Fruit fly (Drosophila melanogaster) whole organism, embryonic: ENCODE measurements around the gene CG45049.
A peak's percentile ranks its signal among the peaks of the same experiment; 100 is the strongest.

Experiments
- Aef1 ChIP-seq: fragments of 200-800 bp; sonication (Bioruptor generic); IDR thresholded peaks from 3 replicates; pipeline ENCODE4 v1.3.6; 2022; ENCODE audit warnings: missing biosample characterization, missing genetic modification characterization
- Atf-2 ChIP-seq: fragments of 200-800 bp; sonication (Bioruptor generic); optimal IDR thresholded peaks from 2 replicates; lab custom pipeline; 2016; ENCODE audit warnings: missing biosample characterization, missing genetic modification characterization
- Awh ChIP-seq: fragments of 200-800 bp; sonication (Bioruptor generic); IDR thresholded peaks from 2 replicates; pipeline ENCODE4, ENCODE4 v1.3.6; 2022; ENCODE audit warnings: missing biosample characterization, missing genetic modification characterization
- B-H1 ChIP-seq: fragments of 200-800 bp; sonication (Bioruptor generic); IDR thresholded peaks from 3 replicates; pipeline ENCODE4 v1.3.6; 2022; ENCODE audit warnings: missing biosample characterization, missing genetic modification characterization
- Bdp1 ChIP-seq: fragments of 200-800 bp; sonication (Bioruptor generic); optimal IDR thresholded peaks from 3 replicates; lab custom pipeline; 2016; ENCODE audit warnings: missing biosample characterization, missing genetic modification characterization
- Blimp-1 ChIP-seq: fragments of 200-800 bp; sonication (Bioruptor generic); optimal IDR thresholded peaks from 3 replicates; lab custom pipeline; 2018; ENCODE audit warnings: missing biosample characterization, missing genetic modification characterization, mild to moderate bottlenecking, moderate library complexity, missing genetic modification reagents
- CG11093 ChIP-seq: fragments of 200-800 bp; sonication (Bioruptor generic); IDR thresholded peaks from 3 replicates; pipeline ENCODE4 v1.3.6; 2022; ENCODE audit warnings: missing biosample characterization, missing genetic modification characterization
- CG11723 ChIP-seq: fragments of 200-800 bp; sonication (Bioruptor generic); optimal IDR thresholded peaks from 2 replicates; lab custom pipeline; 2017; ENCODE audit warnings: missing biosample characterization, mild to moderate bottlenecking, missing genetic modification characterization
- CG1233 ChIP-seq: fragments of 200-800 bp; sonication (Bioruptor generic); optimal IDR thresholded peaks from 4 replicates; lab custom pipeline; 2018; ENCODE audit warnings: missing biosample characterization, mild to moderate bottlenecking, missing genetic modification characterization
- CG15269 ChIP-seq: fragments of 200-800 bp; sonication (Bioruptor generic); optimal IDR thresholded peaks from 2 replicates; lab custom pipeline; 2018; ENCODE audit warnings: missing biosample characterization, mild to moderate bottlenecking, missing genetic modification characterization, moderate library complexity
- CG15479 ChIP-seq: fragments of 200-800 bp; sonication (Bioruptor generic); optimal IDR thresholded peaks from 3 replicates; lab custom pipeline; 2019; ENCODE audit warnings: missing biosample characterization, mild to moderate bottlenecking, missing genetic modification characterization, moderate library complexity
- CG17361 ChIP-seq: fragments of 200-800 bp; sonication (Bioruptor generic); IDR thresholded peaks from 3 replicates; pipeline ENCODE4 v1.3.6; 2022; ENCODE audit warnings: missing biosample characterization, missing genetic modification characterization
- CG18262 ChIP-seq: fragments of 200-800 bp; optimal IDR thresholded peaks from 3 replicates; lab custom pipeline; 2019; ENCODE audit warnings: missing biosample characterization, mild to moderate bottlenecking, missing genetic modification characterization, moderate library complexity
- CG30020 ChIP-seq: fragments of 200-800 bp; optimal IDR thresholded peaks from 2 replicates; lab custom pipeline; 2019; ENCODE audit warnings: missing biosample characterization, mild to moderate bottlenecking, missing genetic modification characterization, moderate library complexity
- CG34422 ChIP-seq: fragments of 200-800 bp; sonication (Bioruptor generic); IDR thresholded peaks from 3 replicates; pipeline ENCODE4 v1.3.6; 2022; ENCODE audit warnings: missing biosample characterization, missing genetic modification characterization
- CG3847 ChIP-seq: fragments of 200-800 bp; sonication (Bioruptor generic); IDR thresholded peaks from 2 replicates; pipeline ENCODE4 v1.3.6; 2022; ENCODE audit warnings: missing biosample characterization, missing genetic modification characterization
- CG5953 ChIP-seq: fragments of 200-800 bp; sonication (Bioruptor generic); IDR thresholded peaks from 2 replicates; pipeline ENCODE4 v1.3.6; 2022; ENCODE audit warnings: missing biosample characterization, missing genetic modification characterization
- CG6689 ChIP-seq: fragments of 200-800 bp; sonication (Bioruptor generic); IDR thresholded peaks from 2 replicates; pipeline ENCODE4 v1.3.6; 2022; ENCODE audit warnings: missing biosample characterization, missing genetic modification characterization
- CG6791 ChIP-seq: fragments of 200-800 bp; sonication (Bioruptor generic); IDR thresholded peaks from 3 replicates; pipeline ENCODE4 v1.3.6; 2022; ENCODE audit warnings: missing biosample characterization, missing genetic modification characterization; ENCODE audit not compliant: partially characterized antibody
- CG7839 ChIP-seq: fragments of 200-800 bp; sonication (Bioruptor generic); optimal IDR thresholded peaks from 3 replicates; lab custom pipeline; 2018; ENCODE audit warnings: missing biosample characterization, mild to moderate bottlenecking, missing genetic modification characterization, moderate library complexity
- CG9817 ChIP-seq: fragments of 200-800 bp; sonication (Bioruptor generic); optimal IDR thresholded peaks from 2 replicates; lab custom pipeline; 2018; ENCODE audit warnings: missing biosample characterization, mild to moderate bottlenecking, missing genetic modification characterization, moderate library complexity
- CG9932 ChIP-seq: fragments of 200-800 bp; sonication (Bioruptor generic); IDR thresholded peaks from 2 replicates; pipeline ENCODE4 v1.3.6; 2022; ENCODE audit warnings: missing biosample characterization, missing genetic modification characterization
- Chrac-16 ChIP-seq: fragments of 200-800 bp; sonication (Bioruptor generic); optimal IDR thresholded peaks from 3 replicates; lab custom pipeline; 2016; ENCODE audit warnings: missing biosample characterization, missing genetic modification characterization
- D19B ChIP-seq: fragments of 200-800 bp; sonication (Bioruptor generic); optimal IDR thresholded peaks from 2 replicates; lab custom pipeline; 2017; ENCODE audit warnings: missing biosample characterization, mild to moderate bottlenecking, missing genetic modification characterization
- Elba2 ChIP-seq: fragments of 200-800 bp; sonication (Bioruptor generic); optimal IDR thresholded peaks from 3 replicates; lab custom pipeline; 2016; ENCODE audit warnings: missing biosample characterization, missing genetic modification characterization
- Fer3 ChIP-seq: fragments of 200-800 bp; sonication (Bioruptor generic); optimal IDR thresholded peaks from 2 replicates; lab custom pipeline; 2018; ENCODE audit warnings: missing biosample characterization, mild to moderate bottlenecking, missing genetic modification characterization, moderate library complexity
- GATAe ChIP-seq: fragments of 200-800 bp; sonication (Bioruptor generic); conservative IDR thresholded peaks from 2 replicates; pipeline ENCODE4 v1.3.6; 2022; ENCODE audit warnings: missing biosample characterization, missing genetic modification characterization
- Hand ChIP-seq: fragments of 200-800 bp; sonication (Bioruptor generic); optimal IDR thresholded peaks from 2 replicates; lab custom pipeline; 2017; ENCODE audit warnings: mild to moderate bottlenecking, missing biosample characterization, missing genetic modification reagents, missing genetic modification characterization
- Lhr ChIP-seq: fragments of 200-800 bp; sonication (Bioruptor generic); optimal IDR thresholded peaks from 3 replicates; lab custom pipeline; 2017; ENCODE audit warnings: mild to moderate bottlenecking, missing biosample characterization, missing genetic modification reagents, missing genetic modification characterization
- Lim3 ChIP-seq: fragments of 200-800 bp; sonication (Bioruptor generic); IDR thresholded peaks from 2 replicates; pipeline ENCODE4 v1.3.6; 2022; ENCODE audit warnings: missing biosample characterization, missing genetic modification characterization
- Lpt ChIP-seq: fragments of >200 bp; optimal IDR thresholded peaks from 2 replicates; lab custom pipeline; 2018; ENCODE audit warnings: missing biosample characterization, missing genetic modification characterization
- MBD-R2 ChIP-seq: fragments of 200-800 bp; sonication (Bioruptor generic); IDR thresholded peaks from 2 replicates; pipeline ENCODE4 v1.3.6; 2022; ENCODE audit warnings: missing biosample characterization, missing genetic modification characterization
- Pdp1 ChIP-seq, 2 experiments: fragments of 200-800 bp; sonication (Bioruptor generic); optimal IDR thresholded peaks; 3 replicates each; lab custom pipeline; 2016; ENCODE audit warnings: missing biosample characterization in 2 of 2, missing genetic modification characterization in 2 of 2, mild to moderate bottlenecking in 1 of 2, moderate library complexity in 1 of 2
- Sry-δ ChIP-seq: fragments of 200-800 bp; sonication (Bioruptor generic); optimal IDR thresholded peaks from 2 replicates; lab custom pipeline; 2016; ENCODE audit warnings: missing biosample characterization, missing genetic modification characterization
- Usf ChIP-seq: fragments of 200-800 bp; sonication (Bioruptor generic); optimal IDR thresholded peaks from 2 replicates; lab custom pipeline; 2017; ENCODE audit warnings: missing genotype, missing biosample characterization, missing genetic modification characterization
- abd-A ChIP-seq: fragments of 200-800 bp; sonication (Bioruptor generic); optimal IDR thresholded peaks from 3 replicates; lab custom pipeline; 2019; ENCODE audit warnings: missing biosample characterization, mild to moderate bottlenecking, missing genetic modification characterization, moderate library complexity
- ash1 ChIP-seq: fragments of 200-800 bp; sonication (Bioruptor generic); optimal IDR thresholded peaks from 2 replicates; lab custom pipeline; 2018; ENCODE audit warnings: missing biosample characterization, mild to moderate bottlenecking, missing genetic modification characterization
- crp ChIP-seq, 2 experiments: fragments of 200-800 bp; sonication (Bioruptor generic); optimal IDR thresholded peaks; 2 replicates in 1 of 2; 3 replicates in 1 of 2; lab custom pipeline; 2017; ENCODE audit warnings: missing biosample characterization in 2 of 2, missing genetic modification characterization in 2 of 2, mild to moderate bottlenecking in 1 of 2, moderate library complexity in 1 of 2
- da ChIP-seq: fragments of 200-800 bp; sonication (Bioruptor generic); optimal IDR thresholded peaks from 2 replicates; lab custom pipeline; 2016; ENCODE audit warnings: missing biosample characterization, missing genetic modification characterization
- disco-r ChIP-seq: fragments of 200-800 bp; sonication (Bioruptor generic); optimal IDR thresholded peaks from 2 replicates; lab custom pipeline; 2016; ENCODE audit warnings: missing biosample characterization, missing genetic modification characterization
- dmrt11E ChIP-seq: fragments of 200-800 bp; sonication (Bioruptor generic); optimal IDR thresholded peaks from 3 replicates; lab custom pipeline; 2018; ENCODE audit warnings: missing biosample characterization, mild to moderate bottlenecking, missing genetic modification characterization, moderate library complexity
- eyg ChIP-seq: fragments of 200-800 bp; sonication (Bioruptor generic); optimal IDR thresholded peaks from 3 replicates; lab custom pipeline; 2016; ENCODE audit warnings: missing biosample characterization, missing genetic modification characterization
- fru ChIP-seq: fragments of >200 bp; optimal IDR thresholded peaks from 2 replicates; lab custom pipeline; 2017
- gem ChIP-seq: fragments of 200-800 bp; sonication (Bioruptor generic); optimal IDR thresholded peaks from 2 replicates; lab custom pipeline; 2019; ENCODE audit warnings: missing biosample characterization, mild to moderate bottlenecking, missing genetic modification characterization, moderate library complexity
- h ChIP-seq: fragments of >200 bp; optimal IDR thresholded peaks from 2 replicates; lab custom pipeline; 2017
- phol ChIP-seq: fragments of 200-800 bp; sonication (Bioruptor generic); optimal IDR thresholded peaks from 3 replicates; lab custom pipeline; 2018; ENCODE audit warnings: missing biosample characterization, mild to moderate bottlenecking, missing genetic modification characterization, moderate library complexity
- sisA ChIP-seq: fragments of 200-800 bp; sonication (Bioruptor generic); IDR thresholded peaks from 2 replicates; pipeline ENCODE4 v1.3.6; 2022; ENCODE audit warnings: missing biosample characterization, missing genetic modification characterization
- stc ChIP-seq: fragments of 200-800 bp; sonication (Bioruptor generic); IDR thresholded peaks from 2 replicates; pipeline ENCODE4 v1.3.6; 2022; ENCODE audit warnings: missing biosample characterization, missing genetic modification characterization
- stwl ChIP-seq: fragments of 200-800 bp; sonication (Bioruptor generic); optimal IDR thresholded peaks from 3 replicates; lab custom pipeline; 2018; ENCODE audit warnings: missing biosample characterization, mild to moderate bottlenecking, missing genetic modification characterization, moderate library complexity
- tin ChIP-seq: fragments of 200-800 bp; sonication (Bioruptor generic); optimal IDR thresholded peaks from 3 replicates; lab custom pipeline; 2016; ENCODE audit warnings: missing biosample characterization, missing genetic modification characterization
- tna ChIP-seq: fragments of 200-800 bp; sonication (Bioruptor generic); IDR thresholded peaks from 2 replicates; pipeline ENCODE4 v1.3.6; 2022; ENCODE audit warnings: missing biosample characterization, missing genetic modification characterization; ENCODE audit not compliant: partially characterized antibody
- zf30C ChIP-seq: fragments of 200-800 bp; sonication (Bioruptor generic); optimal IDR thresholded peaks from 3 replicates; lab custom pipeline; 2018; ENCODE audit warnings: missing biosample characterization, mild to moderate bottlenecking, missing genetic modification characterization

CG45049 gene

DNA sequence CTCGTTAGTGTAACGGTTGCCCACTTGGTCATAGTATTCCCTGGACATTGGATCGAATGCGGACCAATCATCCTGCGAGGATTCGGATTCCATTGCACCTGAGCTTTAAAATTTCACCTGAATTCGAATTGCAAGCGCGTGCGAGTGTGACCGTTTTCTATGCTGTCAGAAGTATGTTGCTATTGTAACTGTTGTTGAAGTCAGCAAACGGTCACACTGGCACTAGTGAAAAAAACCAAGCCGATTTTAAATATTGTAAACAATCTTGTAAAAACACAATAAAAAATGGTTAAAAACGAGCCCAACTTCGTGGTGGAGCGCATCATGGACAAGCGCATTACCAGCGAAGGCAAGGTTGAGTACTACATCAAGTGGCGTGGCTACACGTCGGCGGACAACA lies 18.7 kb downstream of the CG45049 start, which contains the start of the genes vret and HP1c (continued):
- TF ChIP-seq CG15269 (tag; lab: Kevin White, UChicago): no peak
- no peak for TF ChIP-seq GATAe (GFP tag; lab: Robert Waterston, UW)
- no peak for TF ChIP-seq Pdp1 (GFP tag; optimal IDR thresholded peaks at IDR 0.05; lab: Kevin White, UChicago)
- TF ChIP-seq CG15479 (GFP tag; lab: Kevin White, UChicago): no peak
- peak; percentile 31; the same call in 1 of the 3 replicates for TF ChIP-seq CG34422 (GFP tag; lab: Robert Waterston, UW)
- no peak for TF ChIP-seq B-H1 (GFP tag; lab: Robert Waterston, UW)
- TF ChIP-seq CG5953 (GFP tag; lab: Robert Waterston, UW): no peak
- no peak for TF ChIP-seq Elba2
- TF ChIP-seq Sry-δ (GFP tag; lab: Kevin White, UChicago): peak; percentile 24
- no peak for TF ChIP-seq CG18262 (tag; lab: Kevin White, UChicago)
- TF ChIP-seq Fer3 (tag; lab: Kevin White, UChicago): no peak
- no peak for TF ChIP-seq CG7839 (tag; lab: Kevin White, UChicago)
- TF ChIP-seq Usf (GFP tag; lab: Kevin White, UChicago): no peak
- TF ChIP-seq CG9817 (tag; lab: Kevin White, UChicago): no peak
- TF ChIP-seq CG6791: peak; percentile 42; the same call in 1 of the 3 replicates
- TF ChIP-seq fru (lab: Kevin White, UChicago): no peak
- no peak for TF ChIP-seq dmrt11E (tag; lab: Kevin White, UChicago)
- TF ChIP-seq disco-r (GFP tag; lab: Kevin White, UChicago): no peak
- TF ChIP-seq stwl: peak; percentile 69
- no peak for TF ChIP-seq zf30C (GFP tag; lab: Kevin White, UChicago)
- no peak for TF ChIP-seq CG9932 (GFP tag; lab: Robert Waterston, UW)
- TF ChIP-seq sisA: no peak
- no peak for TF ChIP-seq ash1 (GFP tag; lab: Kevin White, UChicago)
- TF ChIP-seq Bdp1 (GFP tag; lab: Kevin White, UChicago): no peak
- no peak for TF ChIP-seq CG11093 (GFP tag; lab: Robert Waterston, UW)
- TF ChIP-seq Awh (GFP tag; lab: Robert Waterston, UW): no peak
- TF ChIP-seq CG6689: no peak
- no peak for TF ChIP-seq Hand (GFP tag; lab: Kevin White, UChicago)
- peak; percentile 23 for TF ChIP-seq phol (tag; lab: Kevin White, UChicago)
- no peak for TF ChIP-seq Lpt (GFP tag; lab: Kevin White, UChicago)
- no peak for TF ChIP-seq eyg (GFP tag; lab: Kevin White, UChicago)
- peak; percentile 68 for TF ChIP-seq Aef1
- no peak for TF ChIP-seq da (GFP tag; lab: Kevin White, UChicago)
- no peak for TF ChIP-seq CG11723 (GFP tag; lab: Kevin White, UChicago)
- TF ChIP-seq tin (GFP tag; lab: Kevin White, UChicago): no peak
- TF ChIP-seq CG17361 (GFP tag; lab: Robert Waterston, UW): no peak
- TF ChIP-seq D19B: no peak
- no peak for TF ChIP-seq Lim3
- TF ChIP-seq h: no peak
- no peak for TF ChIP-seq Lhr (GFP tag; lab: Kevin White, UChicago)
- no peak for TF ChIP-seq Blimp-1
- peak; percentile 17 for TF ChIP-seq CG30020 (tag; lab: Kevin White, UChicago)
- TF ChIP-seq MBD-R2: peak; percentile 95
- no peak for TF ChIP-seq stc
- no peak for TF ChIP-seq Chrac-16
- no peak for TF ChIP-seq abd-A (tag; lab: Kevin White, UChicago)
- TF ChIP-seq gem (tag; lab: Kevin White, UChicago): no peak
- TF ChIP-seq CG1233 (GFP tag; lab: Kevin White, UChicago): no peak
- no peak for TF ChIP-seq tna
- TF ChIP-seq crp (GFP tag; optimal IDR thresholded peaks at IDR 0.05; lab: Kevin White, UChicago): peak in 1 of 2 experiments; percentile 52
- peak; percentile 59 for TF ChIP-seq CG3847 (GFP tag; lab: Robert Waterston, UW)
- TF ChIP-seq Atf-2 (GFP tag; lab: Kevin White, UChicago): no peak
- TF ChIP-seq, all 482 proteins: peak for 46
